Fruit fly (Drosophila melanogaster): ENCODE data around the gene atk.
A peak's percentile ranks its signal among the peaks of the same experiment; 100 is the strongest.

The atk gene

dm6 chr3L:20474789-20475208 is 10.1 kb upstream of the atk start (continued):
- TF ChIP-seq Bdp1 (GFP tag; optimal IDR thresholded peaks at IDR 0.05) (peak; percentile 77), bab2 (GFP tag; optimal IDR thresholded peaks at IDR 0.05) (peak; percentile 89), Chrac-16 (GFP tag; optimal IDR thresholded peaks at IDR 0.05) (peak; percentile 88), CG3065 (GFP tag; optimal IDR thresholded peaks at IDR 0.05) (peak; percentile 73), CG30020 (tag; optimal IDR thresholded peaks at IDR 0.05) (peak; percentile 63), CG31388 (GFP tag; optimal IDR thresholded peaks at IDR 0.05) (peak; percentile 66), Ets65A (GFP tag) (peak; percentile 98), sima (GFP tag; optimal IDR thresholded peaks at IDR 0.05) (peak; percentile 59), hth (optimal IDR thresholded peaks at IDR 0.05) (no peak), CG18619 (GFP tag; optimal IDR thresholded peaks at IDR 0.05) (peak; percentile 83), CG13424 (tag; optimal IDR thresholded peaks at IDR 0.05) (peak; percentile 89), Opbp (GFP tag; IDR thresholded peaks at IDR 0.05; ENCODE audit: partially characterized antibody) (no peak), CG43689 (GFP tag; IDR thresholded peaks at IDR 0.05) (no peak), Dbx (GFP tag; IDR thresholded peaks at IDR 0.05) (no peak), CG33557 (GFP tag; optimal IDR thresholded peaks at IDR 0.05) (peak; percentile 69), dimm (GFP tag; IDR thresholded peaks at IDR 0.05) (no peak), Ptx1 (GFP tag; IDR thresholded peaks at IDR 0.05) (no peak), Oaz (GFP tag; IDR thresholded peaks at IDR 0.05) (no peak), CG8944 (GFP tag; optimal IDR thresholded peaks at IDR 0.05) (peak; percentile 89), CG17612 (GFP tag; IDR thresholded peaks at IDR 0.05) (no peak), CG7963 (GFP tag; IDR thresholded peaks at IDR 0.05; ENCODE audit: partially characterized antibody) (no peak), Jarid2 (GFP tag; optimal IDR thresholded peaks at IDR 0.05) (peak; percentile 48), her (GFP tag; optimal IDR thresholded peaks at IDR 0.05) (peak; percentile 82), crol (GFP tag; IDR thresholded peaks at IDR 0.05) (no peak), CG10979 (tag; optimal IDR thresholded peaks at IDR 0.05) (peak; percentile 71), abd-A (tag; optimal IDR thresholded peaks at IDR 0.05) (peak; percentile 94), CG9437 (GFP tag; optimal IDR thresholded peaks at IDR 0.05) (peak; percentile 77), Optix (GFP tag; IDR thresholded peaks at IDR 0.05) (no peak), zen2 (GFP tag; IDR thresholded peaks at IDR 0.05; ENCODE audit: partially characterized antibody) (no peak), HLH3B (GFP tag; IDR thresholded peaks at IDR 0.05) (no peak), zfh2 (GFP tag; optimal IDR thresholded peaks at IDR 0.05) (peak; percentile 90), sisA (GFP tag; IDR thresholded peaks at IDR 0.05) (no peak), wor (GFP tag; IDR thresholded peaks at IDR 0.05) (no peak), nau (GFP tag; optimal IDR thresholded peaks at IDR 0.05) (peak; percentile 79), D19A (tag; optimal IDR thresholded peaks at IDR 0.05) (peak; percentile 82), CG4424 (GFP tag; optimal IDR thresholded peaks at IDR 0.05) (peak; percentile 88), D (optimal IDR thresholded peaks at IDR 0.05) (no peak), D (GFP tag; optimal IDR thresholded peaks at IDR 0.05) (peak; percentile 72), CG10274 (GFP tag; optimal IDR thresholded peaks at IDR 0.05) (peak; percentile 60), YL-1 (GFP tag; optimal IDR thresholded peaks at IDR 0.05) (peak; percentile 68), CG4820 (GFP tag; optimal IDR thresholded peaks at IDR 0.05) (peak; percentile 74), tll (GFP tag; optimal IDR thresholded peaks at IDR 0.05) (no peak), ttk (GFP tag; IDR thresholded peaks at IDR 0.05) (no peak), pan (optimal IDR thresholded peaks at IDR 0.05) (no peak), pan (GFP tag; optimal IDR thresholded peaks at IDR 0.05 in 1 of 2, IDR thresholded peaks at IDR 0.05 in 1 of 2) (no peak), bbx (GFP tag; IDR thresholded peaks at IDR 0.05; ENCODE audit: partially characterized antibody) (no peak), CG12769 (tag; optimal IDR thresholded peaks at IDR 0.05) (peak; percentile 90), ap (GFP tag; IDR thresholded peaks at IDR 0.05) (no peak), fd3F (GFP tag; optimal IDR thresholded peaks at IDR 0.05) (peak; percentile 78), CG13296 (GFP tag; optimal IDR thresholded peaks at IDR 0.05) (peak; percentile 88), ac (GFP tag; optimal IDR thresholded peaks at IDR 0.05) (peak; percentile 70), tin (GFP tag; optimal IDR thresholded peaks at IDR 0.05) (peak; percentile 95)
